Worm (Caenorhabditis elegans): ENCODE data around the gene fipr-4.

ce11 chrV:10201913-10202312 is 26.3 kb downstream of the fipr-4 start, which contains the start of gene ZK856.7:
- TF ChIP-seq ama-1 (optimal IDR thresholded peaks at IDR 0.05) = no peak
- TF ChIP-seq nhr-232 (tag; optimal IDR thresholded peaks at IDR 0.05) = no peak
